Worm (Caenorhabditis elegans): ENCODE data around the gene ser-6.

ser-6 gene

DNA sequence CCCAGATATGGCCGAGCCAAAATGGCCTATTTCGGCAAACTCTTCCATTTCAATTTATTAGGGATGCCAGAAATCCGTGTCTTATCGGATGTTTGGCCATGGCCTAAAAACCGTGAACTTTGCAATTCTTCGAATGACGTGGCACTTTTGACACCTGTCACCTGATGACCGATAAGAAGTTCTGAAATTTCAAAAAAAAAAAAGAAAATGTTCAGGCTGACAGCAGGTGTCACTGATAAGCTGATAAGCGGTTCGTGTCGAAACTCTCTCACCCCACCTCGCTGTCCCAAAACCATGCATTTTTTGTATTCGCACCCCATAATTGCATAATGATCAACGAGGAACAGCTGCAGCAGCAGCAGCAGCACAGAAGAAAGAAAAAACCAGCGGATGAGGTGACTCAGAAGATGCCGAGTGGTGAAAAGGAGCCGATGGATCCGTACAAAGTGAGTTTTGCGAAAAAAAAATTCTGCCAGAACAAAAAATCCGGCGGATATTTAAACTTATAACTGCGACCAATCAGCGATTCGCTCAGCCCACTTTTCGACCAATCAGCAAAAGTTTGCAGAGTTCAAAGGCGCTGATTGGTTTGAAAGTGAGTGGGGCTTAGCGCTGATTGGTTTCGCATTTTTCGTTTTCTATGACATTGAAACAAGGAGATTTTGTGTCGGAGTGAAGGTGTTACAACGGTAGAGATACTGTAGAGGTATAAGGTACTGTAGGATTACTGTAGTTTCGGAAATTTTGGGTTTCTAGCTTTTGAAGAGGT is 52.7 kb downstream of the ser-6 start, which contains the start of the genes Y54G2A.28 and vrp-1 (continued):
- TF ChIP-seq nhr-27 (tag; optimal IDR thresholded peaks at IDR 0.05) (no peak), ztf-26 (tag; optimal IDR thresholded peaks at IDR 0.05) (no peak), tlf-1 (GFP tag; optimal IDR thresholded peaks at IDR 0.05) (peak; percentile 5), F49E8.2 (tag; optimal IDR thresholded peaks at IDR 0.05; ENCODE audit: insufficient read depth) (no peak), K12H6.12 (tag; optimal IDR thresholded peaks at IDR 0.05) (no peak), ccch-3 (GFP tag; optimal IDR thresholded peaks at IDR 0.05) (no peak), snpc-3.4 (tag; optimal IDR thresholded peaks at IDR 0.05) (no peak), F55B11.4 (tag; optimal IDR thresholded peaks at IDR 0.05; ENCODE audit: borderline replicate concordance, insufficient read depth) (no peak), sptf-2 (GFP tag; optimal IDR thresholded peaks at IDR 0.05) (no peak), nfyb-1 (GFP tag; IDR thresholded peaks at IDR 0.05) (peak; percentile 74; the same call in 1 of the 2 replicates), hsf-1 (GFP tag; IDR thresholded peaks at IDR 0.05) (no peak), tbx-9 (tag; optimal IDR thresholded peaks at IDR 0.05; ENCODE audit: borderline replicate concordance) (no peak), lsy-27 (tag; optimal IDR thresholded peaks at IDR 0.05; ENCODE audit: borderline replicate concordance, insufficient read depth) (no peak), F52B5.7 (tag; optimal IDR thresholded peaks at IDR 0.05) (no peak), mes-4 (tag; optimal IDR thresholded peaks at IDR 0.05) (no peak), K11D2.4 (GFP tag; IDR thresholded peaks at IDR 0.05) (0 out of 2 replicates have a peak, but pooled peaks have one; percentile 17), ets-4 (GFP tag; optimal IDR thresholded peaks at IDR 0.05) (no peak), C06A6.2 (GFP tag; conservative IDR thresholded peaks at IDR 0.05) (no peak), lir-1 (GFP tag; conservative IDR thresholded peaks at IDR 0.05) (no peak), ceh-27 (GFP tag; optimal IDR thresholded peaks at IDR 0.05) (no peak), attf-5 (GFP tag; optimal IDR thresholded peaks at IDR 0.05) (peak; percentile 10), attf-3 (GFP tag; conservative IDR thresholded peaks at IDR 0.05) (no peak), ztf-18 (tag; optimal IDR thresholded peaks at IDR 0.05) (no peak), ceh-58 (GFP tag; IDR thresholded peaks at IDR 0.05) (no peak), aptf-2 (GFP tag; conservative IDR thresholded peaks at IDR 0.05) (no peak), unc-62 (GFP tag; optimal IDR thresholded peaks at IDR 0.05) (peak; percentile 97), F39B2.1 (GFP tag; IDR thresholded peaks at IDR 0.05) (no peak), somi-1 (GFP tag; optimal IDR thresholded peaks at IDR 0.05) (no peak), B0035.1 (tag; optimal IDR thresholded peaks at IDR 0.05) (no peak), ztf-25 (GFP tag; IDR thresholded peaks at IDR 0.05) (no peak), F57A8.1 (GFP tag; optimal IDR thresholded peaks at IDR 0.05) (no peak), F33H1.4 (GFP tag; IDR thresholded peaks at IDR 0.05) (no peak), madf-3 (GFP tag; IDR thresholded peaks at IDR 0.05) (no peak), Y56A3A.18 (GFP tag; IDR thresholded peaks at IDR 0.05) (peak; percentile 57; the same call in 1 of the 2 replicates), Y53G8AR.9 (GFP tag; conservative IDR thresholded peaks at IDR 0.05) (no peak), snpc-4 (GFP tag; optimal IDR thresholded peaks at IDR 0.05) (no peak), snpc-4 (tag; optimal IDR thresholded peaks at IDR 0.05) (no peak), nhr-179 (tag; optimal IDR thresholded peaks at IDR 0.05) (no peak), ceh-91 (GFP tag; IDR thresholded peaks at IDR 0.05) (no peak), Y53F4B.3 (GFP tag; IDR thresholded peaks at IDR 0.05) (no peak), egl-44 (GFP tag; IDR thresholded peaks at IDR 0.05) (no peak), repo-1 (tag; optimal IDR thresholded peaks at IDR 0.05) (no peak), nhr-80 (tag; optimal IDR thresholded peaks at IDR 0.05) (peak; percentile 92), let-526 (GFP tag; IDR thresholded peaks at IDR 0.05) (peak; percentile 57; the same call in 1 of the 2 replicates), Y79H2A.3 (GFP tag; conservative IDR thresholded peaks at IDR 0.05) (no peak), lag-1 (GFP tag; IDR thresholded peaks at IDR 0.05) (no peak), B0336.3 (GFP tag; IDR thresholded peaks at IDR 0.05) (0 out of 2 replicates have a peak, but pooled peaks have one; percentile 12)

All from whole organism, young adult.